Fruit fly (Drosophila melanogaster): ENCODE data around the gene Rnf146.

dm6 chr3L:19634788-19635448 is 7.7 kb downstream of the Rnf146 start:
- TF ChIP-seq psq (optimal IDR thresholded peaks at IDR 0.05) = no peak
- TF ChIP-seq insv (optimal IDR thresholded peaks at IDR 0.05) = no peak
- TF ChIP-seq h (optimal IDR thresholded peaks at IDR 0.05) = no peak
- no peak for TF ChIP-seq Myc (optimal IDR thresholded peaks at IDR 0.05)
- no peak for TF ChIP-seq ttk (optimal IDR thresholded peaks at IDR 0.05)

Data from Kc167 (cell line).